Fruit fly (Drosophila melanogaster): ENCODE results near the gene CG14990.

The CG14990 gene

dm6 chr3L:4115701-4116100 is 22.7 kb downstream of the CG14990 start:
- TF ChIP-seq pad (GFP tag; optimal IDR thresholded peaks at IDR 0.05) (peak; percentile 51), Clk (GFP tag; optimal IDR thresholded peaks at IDR 0.05) (no peak)

- TF ChIP-seq CG14711 (tag; optimal IDR thresholded peaks at IDR 0.05) (peak; percentile 83), pad (GFP tag; optimal IDR thresholded peaks at IDR 0.05) (peak; percentile 42), toe (GFP tag; optimal IDR thresholded peaks at IDR 0.05) (no peak), Clk (GFP tag; optimal IDR thresholded peaks at IDR 0.05) (no peak), CG5204 (GFP tag; optimal IDR thresholded peaks at IDR 0.05) (no peak), CG7101 (tag; optimal IDR thresholded peaks at IDR 0.05) (peak; percentile 61), tj (GFP tag; optimal IDR thresholded peaks at IDR 0.05) (peak; percentile 20), CG11617 (GFP tag; optimal IDR thresholded peaks at IDR 0.05) (peak; percentile 50), CG33017 (tag; optimal IDR thresholded peaks at IDR 0.05) (peak; percentile 70), cnc (optimal IDR thresholded peaks at IDR 0.05) (no peak), cic (GFP tag; optimal IDR thresholded peaks at IDR 0.05) (peak; percentile 69), bab1 (GFP tag; optimal IDR thresholded peaks at IDR 0.05) (peak; percentile 24)
Measured at dm6 chr3L:4116490-4117367, 23.7 kb downstream of the CG14990 start.

dm6 chr3L:4117493-4117892 is 24.5 kb downstream of the CG14990 start:
- no peak for TF ChIP-seq CG5204 (GFP tag; optimal IDR thresholded peaks at IDR 0.05)
- no peak for TF ChIP-seq toe (GFP tag; optimal IDR thresholded peaks at IDR 0.05)
- no peak for TF ChIP-seq CG12768 (GFP tag; optimal IDR thresholded peaks at IDR 0.05)
- TF ChIP-seq bab1 (GFP tag; optimal IDR thresholded peaks at IDR 0.05) = no peak
- no peak for TF ChIP-seq cic (GFP tag; optimal IDR thresholded peaks at IDR 0.05)
- TF ChIP-seq CG14711 (tag; optimal IDR thresholded peaks at IDR 0.05) = no peak
- no peak for TF ChIP-seq tj (GFP tag; optimal IDR thresholded peaks at IDR 0.05)
- TF ChIP-seq CG33017 (tag; optimal IDR thresholded peaks at IDR 0.05) = no peak
- TF ChIP-seq Crg-1 (GFP tag; optimal IDR thresholded peaks at IDR 0.05) = no peak
- TF ChIP-seq ovo (GFP tag; optimal IDR thresholded peaks at IDR 0.05) = no peak
- TF ChIP-seq CG7045 (GFP tag; optimal IDR thresholded peaks at IDR 0.05) = no peak
- no peak for TF ChIP-seq CG7101 (tag; optimal IDR thresholded peaks at IDR 0.05)
- no peak for TF ChIP-seq Mnt (GFP tag; optimal IDR thresholded peaks at IDR 0.05)
- no peak for TF ChIP-seq pad (GFP tag; optimal IDR thresholded peaks at IDR 0.05)

- TF ChIP-seq tj (GFP tag; optimal IDR thresholded peaks at IDR 0.05) (peak; percentile 88), CG7045 (GFP tag; optimal IDR thresholded peaks at IDR 0.05) (no peak)
Measured at dm6 chr3L:4118339-4118738, 25.3 kb downstream of the CG14990 start.

- TF ChIP-seq Hr96 (GFP tag; optimal IDR thresholded peaks at IDR 0.05) (peak; percentile 2), cnc (optimal IDR thresholded peaks at IDR 0.05) (no peak)
Measured at dm6 chr3L:4119636-4120357, 26.8 kb downstream of the CG14990 start.

DNA sequence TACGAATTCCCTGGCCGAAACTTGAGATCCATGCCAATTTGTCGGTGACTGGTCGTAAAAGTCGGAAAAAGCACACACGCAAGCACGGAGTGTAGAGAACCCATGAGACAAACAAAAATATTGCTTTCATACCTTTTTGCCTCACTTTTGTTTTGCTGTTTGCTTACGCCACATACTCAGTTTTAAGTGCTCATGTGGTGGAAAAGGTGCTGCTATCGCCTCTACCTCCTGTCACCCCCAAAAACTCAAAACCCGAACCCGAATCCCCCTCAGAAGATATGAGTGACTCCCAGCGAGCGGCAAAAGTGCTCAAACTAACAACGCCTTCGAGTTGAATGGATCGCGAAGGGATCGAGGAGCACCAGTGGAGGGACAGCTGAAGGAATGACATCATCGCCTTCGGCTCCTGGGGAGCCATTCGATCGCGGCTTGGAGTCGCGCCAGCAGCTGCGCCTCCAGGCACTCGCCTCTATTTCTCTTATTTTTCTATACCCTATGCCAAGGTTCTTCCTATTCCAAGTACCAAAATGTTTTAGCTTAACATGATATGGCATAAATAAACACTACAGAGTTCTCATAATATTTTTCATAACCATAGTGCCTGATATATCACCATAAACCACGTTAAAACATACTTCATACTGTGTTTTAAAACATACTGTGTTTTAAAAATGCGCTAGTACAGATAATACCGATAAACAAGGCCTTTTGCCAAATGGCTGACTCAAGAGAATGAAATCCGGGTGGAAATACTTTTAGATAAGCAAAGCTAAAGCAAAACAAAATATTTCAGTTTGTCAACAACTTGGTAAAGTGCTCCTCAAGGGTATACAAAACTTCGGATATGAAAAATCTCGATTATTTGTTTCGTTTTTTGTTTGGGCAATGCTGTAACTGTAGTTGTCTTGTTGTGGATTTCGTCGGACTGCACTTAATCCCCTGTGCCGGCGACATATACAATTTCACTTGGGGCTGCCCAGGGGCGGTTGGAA is 27.6 kb downstream of the CG14990 start:
- TF ChIP-seq Mnt (GFP tag; optimal IDR thresholded peaks at IDR 0.05) = no peak
- no peak for TF ChIP-seq Crg-1 (GFP tag; optimal IDR thresholded peaks at IDR 0.05)
- no peak for TF ChIP-seq CG5204 (GFP tag; optimal IDR thresholded peaks at IDR 0.05)
- TF ChIP-seq CG1620 (GFP tag; optimal IDR thresholded peaks at IDR 0.05) = no peak
- TF ChIP-seq toe (GFP tag; optimal IDR thresholded peaks at IDR 0.05) = no peak
- no peak for TF ChIP-seq CG11617 (GFP tag; optimal IDR thresholded peaks at IDR 0.05)
- no peak for TF ChIP-seq CG14711 (tag; optimal IDR thresholded peaks at IDR 0.05)
- no peak for TF ChIP-seq pad (GFP tag; optimal IDR thresholded peaks at IDR 0.05)
- TF ChIP-seq cnc (optimal IDR thresholded peaks at IDR 0.05) = no peak
- TF ChIP-seq CG12768 (GFP tag; optimal IDR thresholded peaks at IDR 0.05) = peak; percentile 40
- peak; percentile 88 for TF ChIP-seq kay (GFP tag; ENCODE audit: borderline replicate concordance)
- no peak for TF ChIP-seq ovo (GFP tag; optimal IDR thresholded peaks at IDR 0.05)
- TF ChIP-seq CG33017 (tag; optimal IDR thresholded peaks at IDR 0.05) = no peak
- no peak for TF ChIP-seq CG7045 (GFP tag; optimal IDR thresholded peaks at IDR 0.05)
- TF ChIP-seq Clk (GFP tag; optimal IDR thresholded peaks at IDR 0.05) = no peak
- TF ChIP-seq tj (GFP tag; optimal IDR thresholded peaks at IDR 0.05) = peak; percentile 98
- TF ChIP-seq Hr96 (GFP tag; optimal IDR thresholded peaks at IDR 0.05) = no peak
- TF ChIP-seq cic (GFP tag; optimal IDR thresholded peaks at IDR 0.05) = peak; percentile 22
- no peak for TF ChIP-seq CG7101 (tag; optimal IDR thresholded peaks at IDR 0.05)
- peak; percentile 54 for TF ChIP-seq bab1 (GFP tag; optimal IDR thresholded peaks at IDR 0.05)

All from whole organism, adult.